Worm (Caenorhabditis elegans): Measurements from ENCODE around the gene hmg-11.

DNA sequence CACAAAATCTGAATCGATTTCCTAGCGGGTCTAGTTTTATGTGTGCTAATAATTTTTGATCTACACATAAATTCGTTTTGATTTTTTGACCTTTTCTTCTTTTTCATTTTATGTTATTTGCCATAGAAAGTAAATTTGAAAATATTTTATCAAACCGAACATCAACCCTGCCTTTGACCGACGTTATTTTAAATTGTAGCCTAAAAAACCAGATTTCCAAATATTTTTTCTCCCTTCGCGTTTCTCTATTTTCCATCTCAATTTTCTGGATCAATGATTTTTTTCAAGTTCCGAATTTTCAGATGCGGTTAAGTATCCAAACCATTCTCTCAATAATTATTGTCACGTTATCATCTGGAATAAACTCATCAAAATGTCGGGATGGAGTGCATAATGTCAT lies 5.0 kb downstream of the hmg-11 start, which contains the start of gene T05A7.1:
- TF ChIP-seq sem-2 (GFP tag; optimal IDR thresholded peaks at IDR 0.05) (no peak), M03D4.4 (tag; optimal IDR thresholded peaks at IDR 0.05) (no peak), ztf-11 (tag; optimal IDR thresholded peaks at IDR 0.05) (no peak), nhr-237 (tag; optimal IDR thresholded peaks at IDR 0.05) (no peak), snpc-4 (tag; optimal IDR thresholded peaks at IDR 0.05) (no peak), nhr-76 (tag; optimal IDR thresholded peaks at IDR 0.05) (no peak), unc-62 (GFP tag; optimal IDR thresholded peaks at IDR 0.05) (no peak), mep-1 (tag; optimal IDR thresholded peaks at IDR 0.05) (no peak), elt-3 (tag; optimal IDR thresholded peaks at IDR 0.05) (no peak), lin-13 (tag; optimal IDR thresholded peaks at IDR 0.05) (no peak), lsy-2 (tag; optimal IDR thresholded peaks at IDR 0.05) (no peak)
